Fruit fly (Drosophila melanogaster) whole organism, wandering third instar larva: Measurements from ENCODE around the gene CG9672.
A peak's percentile ranks its signal among the peaks of the same experiment; 100 is the strongest.

Experiments
- Abd-B ChIP-seq: fragments of >200 bp; optimal IDR thresholded peaks from 2 replicates; lab custom pipeline; 2017; ENCODE audit warnings: missing biosample characterization, missing genetic modification characterization
- CG32264 ChIP-seq: fragments of 200-800 bp; sonication (Bioruptor generic); optimal IDR thresholded peaks from 2 replicates; lab custom pipeline; 2016; ENCODE audit warnings: missing biosample characterization, missing genetic modification characterization
- CG9705 ChIP-seq: fragments of 200-800 bp; sonication (Bioruptor generic); optimal IDR thresholded peaks from 2 replicates; lab custom pipeline; 2018; ENCODE audit warnings: missing biosample characterization, mild to moderate bottlenecking, missing genetic modification characterization
- CrebA ChIP-seq: fragments of 200-800 bp; sonication (Bioruptor generic); optimal IDR thresholded peaks from 2 replicates; lab custom pipeline; 2016; ENCODE audit warnings: missing biosample characterization, mild to moderate bottlenecking, missing genetic modification characterization, borderline replicate concordance
- Dfd ChIP-seq: fragments of >200 bp; optimal IDR thresholded peaks from 2 replicates; lab custom pipeline; 2017; ENCODE audit warnings: missing biosample characterization, missing genetic modification characterization
- Dif ChIP-seq: fragments of 200-275, 200-300 bp; sonication (Bioruptor generic); optimal IDR thresholded peaks from 2 replicates; lab custom pipeline; 2018; ENCODE audit warnings: missing biosample characterization, missing genetic modification characterization; ENCODE audit not compliant: partially characterized antibody
- GATAd ChIP-seq: sonication (Bioruptor generic); optimal IDR thresholded peaks from 2 replicates; lab custom pipeline; 2016; ENCODE audit warnings: missing biosample characterization, missing genetic modification characterization
- HLH106 ChIP-seq: fragments of 200-800 bp; optimal IDR thresholded peaks from 3 replicates; lab custom pipeline; 2019; ENCODE audit warnings: missing biosample characterization, mild to moderate bottlenecking, missing genetic modification characterization, moderate library complexity
- Hr78 ChIP-seq: fragments of >200 bp; optimal IDR thresholded peaks from 2 replicates; lab custom pipeline; 2017; ENCODE audit warnings: missing biosample characterization, missing genetic modification characterization
- Hr83 ChIP-seq: fragments of 200-300 bp; sonication (Bioruptor generic); optimal IDR thresholded peaks from 2 replicates; lab custom pipeline; 2016; ENCODE audit warnings: missing biosample characterization, mild to moderate bottlenecking, missing genetic modification characterization, moderate library complexity; ENCODE audit not compliant: poor library complexity, severe bottlenecking
- Jra ChIP-seq: sonication (Bioruptor generic); optimal IDR thresholded peaks from 2 replicates; lab custom pipeline; 2016; ENCODE audit warnings: missing biosample characterization, missing genetic modification characterization
- Myc ChIP-seq: fragments of >200 bp; optimal IDR thresholded peaks from 2 replicates; lab custom pipeline; 2017
- N ChIP-seq: fragments of >200 bp; optimal IDR thresholded peaks from 2 replicates; lab custom pipeline; 2018; ENCODE audit warnings: missing biosample characterization, missing external identifiers, missing genetic modification characterization
- Rel ChIP-seq, 2 experiments: fragments of 200-800 bp; sonication (Bioruptor generic) in 1 of 2; optimal IDR thresholded peaks; 2 replicates in 1 of 2; 3 replicates in 1 of 2; lab custom pipeline; 2016 to 2019; ENCODE audit warnings: mild to moderate bottlenecking in 2 of 2, missing biosample characterization in 2 of 2, missing genetic modification characterization in 2 of 2, moderate library complexity in 1 of 2
- Sp1 ChIP-seq: fragments of 200-800 bp; sonication (Bioruptor generic); optimal IDR thresholded peaks from 3 replicates; lab custom pipeline; 2019; ENCODE audit warnings: missing biosample characterization, mild to moderate bottlenecking, missing genetic modification characterization, moderate library complexity
- Vsx2 ChIP-seq: fragments of 200-300, 225-300 bp; sonication (Bioruptor generic); optimal IDR thresholded peaks from 2 replicates; lab custom pipeline; 2018; ENCODE audit warnings: missing biosample characterization, missing genetic modification characterization; ENCODE audit not compliant: partially characterized antibody
- dl ChIP-seq, 2 experiments: fragments of 175-275, 200-275 bp in 1 of 2; fragments of 200-275 bp in 1 of 2; sonication (Bioruptor generic); optimal IDR thresholded peaks; lab custom pipeline; 2018; ENCODE audit warnings: mild to moderate bottlenecking in 2 of 2, missing biosample characterization in 2 of 2, missing genetic modification characterization in 2 of 2, moderate library complexity in 2 of 2; ENCODE audit not compliant: partially characterized antibody in 2 of 2, insufficient read depth in 1 of 2
- dmrt93B ChIP-seq: fragments of 200-800 bp; sonication (Bioruptor generic); optimal IDR thresholded peaks from 2 replicates; lab custom pipeline; 2018; ENCODE audit warnings: missing biosample characterization, mild to moderate bottlenecking, missing genetic modification characterization
- foxo ChIP-seq, 2 experiments: fragments of 200-800 bp; sonication (Bioruptor generic); optimal IDR thresholded peaks; 2 replicates in 1 of 2; 3 replicates in 1 of 2; lab custom pipeline; 2016 to 2017; ENCODE audit warnings: missing biosample characterization in 2 of 2, missing genetic modification characterization in 2 of 2
- h ChIP-seq: fragments of 200-800 bp; sonication (Bioruptor generic); optimal IDR thresholded peaks from 3 replicates; lab custom pipeline; 2016; ENCODE audit warnings: missing biosample characterization, mild to moderate bottlenecking, missing genetic modification characterization
- jim ChIP-seq: fragments of 175-275, 200-325 bp; sonication (Bioruptor generic); optimal IDR thresholded peaks from 2 replicates; lab custom pipeline; 2016; ENCODE audit warnings: missing biosample characterization, mild to moderate bottlenecking, missing genetic modification characterization
- pan ChIP-seq: fragments of >200 bp; optimal IDR thresholded peaks from 2 replicates; lab custom pipeline; 2017
- rgr ChIP-seq: fragments of 200-800 bp; sonication (Bioruptor generic); optimal IDR thresholded peaks from 3 replicates; lab custom pipeline; 2016; ENCODE audit warnings: missing biosample characterization, mild to moderate bottlenecking, missing genetic modification characterization
- sage ChIP-seq: fragments of 200-800 bp; sonication (Bioruptor generic); optimal IDR thresholded peaks from 2 replicates; lab custom pipeline; 2016; ENCODE audit warnings: missing biosample characterization, mild to moderate bottlenecking, missing genetic modification characterization
- sv ChIP-seq: fragments of 200-800 bp; sonication (Bioruptor generic); optimal IDR thresholded peaks from 3 replicates; lab custom pipeline; 2016; ENCODE audit warnings: missing biosample characterization, missing genetic modification characterization
- tai ChIP-seq: sonication (Bioruptor generic); optimal IDR thresholded peaks from 2 replicates; lab custom pipeline; 2016; ENCODE audit warnings: missing biosample characterization, missing genetic modification characterization
- usp ChIP-seq: fragments of >200 bp; optimal IDR thresholded peaks from 2 replicates; lab custom pipeline; 2017; ENCODE audit warnings: missing biosample characterization, missing genetic modification characterization
- woc ChIP-seq: sonication (Bioruptor generic); optimal IDR thresholded peaks from 2 replicates; lab custom pipeline; 2016; ENCODE audit warnings: missing biosample characterization, mild to moderate bottlenecking, missing genetic modification characterization

CG9672 gene

dm6 chrX:16689339-16689738 is 17.3 kb downstream of the CG9672 start:
- no peak for TF ChIP-seq Dfd (GFP tag; lab: Kevin White, UChicago)
- no peak for TF ChIP-seq Abd-B (GFP tag; lab: Kevin White, UChicago)
- no peak for TF ChIP-seq sage (GFP tag; lab: Kevin White, UChicago)
- no peak for TF ChIP-seq CrebA (GFP tag; lab: Kevin White, UChicago)
- TF ChIP-seq h: no peak
- no peak for TF ChIP-seq tai (GFP tag; lab: Kevin White, UChicago)
- no peak for TF ChIP-seq usp (GFP tag; lab: Kevin White, UChicago)
- no peak for TF ChIP-seq Jra (GFP tag; lab: Kevin White, UChicago)
- no peak for TF ChIP-seq woc (GFP tag; lab: Kevin White, UChicago)
- no peak for TF ChIP-seq Vsx2 (GFP tag; lab: Kevin White, UChicago)
- TF ChIP-seq CG9705 (GFP tag; lab: Kevin White, UChicago): no peak
- TF ChIP-seq dmrt93B: no peak
- no peak for TF ChIP-seq Myc (lab: Kevin White, UChicago)

- TF ChIP-seq Hr78 (GFP tag; lab: Kevin White, UChicago): no peak
- TF ChIP-seq dmrt93B: no peak
- TF ChIP-seq jim: no peak
- no peak for TF ChIP-seq dl (GFP tag; optimal IDR thresholded peaks at IDR 0.05; lab: Kevin White, UChicago; ENCODE audit: insufficient read depth in 1 of 2, partially characterized antibody in 2 of 2)
- no peak for TF ChIP-seq CrebA (GFP tag; lab: Kevin White, UChicago)
- no peak for TF ChIP-seq Sp1
- no peak for TF ChIP-seq Rel (GFP tag; optimal IDR thresholded peaks at IDR 0.05; lab: Kevin White, UChicago)
- TF ChIP-seq Rel (tag; optimal IDR thresholded peaks at IDR 0.05; lab: Kevin White, UChicago): peak; percentile 50
Measured at dm6 chrX:16688106-16688459, 18.6 kb downstream of the CG9672 start.

- TF ChIP-seq pan (lab: Kevin White, UChicago) (no peak), rgr (GFP tag; lab: Kevin White, UChicago) (no peak), CG32264 (GFP tag; lab: Kevin White, UChicago) (no peak), jim (no peak), h (no peak), Jra (GFP tag; lab: Kevin White, UChicago) (no peak)
Measured at dm6 chrX:16687400-16688105, 19.1 kb downstream of the CG9672 start.

- TF ChIP-seq N (GFP tag; lab: Kevin White, UChicago) (peak; percentile 56), CG32264 (GFP tag; lab: Kevin White, UChicago) (no peak), Myc (lab: Kevin White, UChicago) (peak; percentile 75), Dif (GFP tag; lab: Kevin White, UChicago) (peak; percentile 6), Jra (GFP tag; lab: Kevin White, UChicago) (peak; percentile 55), GATAd (no peak), Hr83 (GFP tag; lab: Kevin White, UChicago) (no peak), foxo (GFP tag; optimal IDR thresholded peaks at IDR 0.05; lab: Kevin White, UChicago) (peak in 1 of 2 experiments; percentile 5)
Measured at dm6 chrX:16683765-16684164, 22.9 kb downstream of the CG9672 start, which contains the start of gene Axs. Gene Axs (minus strand): TSS chrX:16683895.

- TF ChIP-seq CG32264 (GFP tag; lab: Kevin White, UChicago): no peak
- no peak for TF ChIP-seq Vsx2 (GFP tag; lab: Kevin White, UChicago)
- no peak for TF ChIP-seq jim
- TF ChIP-seq tai (GFP tag; lab: Kevin White, UChicago): no peak
Measured at dm6 chrX:16678845-16679347, 27.8 kb downstream of the CG9672 start, which contains the start of the genes CG13010 and sing. Gene CG13010 (minus strand): TSS chrX:16678945. Gene sing (plus strand): TSS chrX:16679297.

dm6 chrX:16677163-16677562 is 29.5 kb downstream of the CG9672 start:
- TF ChIP-seq sv (GFP tag; lab: Kevin White, UChicago) (no peak), HLH106 (tag; lab: Kevin White, UChicago) (peak; percentile 22), Sp1 (peak; percentile 20), usp (GFP tag; lab: Kevin White, UChicago) (no peak)
